Fruit fly (Drosophila melanogaster) whole organism: ENCODE data around the gene Pburs.

ENCODE experiments used
- CG8478 ChIP-seq: fragments of >200 bp; optimal IDR thresholded peaks from 2 replicates; lab custom pipeline; 2018; ENCODE audit warnings: inconsistent platforms
- pan ChIP-seq: fragments of >200 bp; optimal IDR thresholded peaks from 2 replicates; lab custom pipeline; 2017
- psq ChIP-seq: fragments of >200 bp; optimal IDR thresholded peaks from 2 replicates; lab custom pipeline; 2017

- no peak for TF ChIP-seq CG8478
- no peak for TF ChIP-seq psq (lab: Kevin White, UChicago)
- TF ChIP-seq pan (lab: Kevin White, UChicago) = no peak
Observed at dm6 chr2L:14430138-14430815, 13.1 kb upstream of the Pburs start.
